Fruit fly (Drosophila melanogaster) whole organism, embryonic: ENCODE results near the gene CG4968.

Experiments used
- Atf3 ChIP-seq: fragments of 200-800 bp; sonication (Bioruptor generic); optimal IDR thresholded peaks from 3 replicates; lab custom pipeline; 2016; ENCODE audit warnings: missing biosample characterization, missing genetic modification characterization
- Blimp-1 ChIP-seq: fragments of 200-800 bp; sonication (Bioruptor generic); optimal IDR thresholded peaks from 3 replicates; lab custom pipeline; 2018; ENCODE audit warnings: missing biosample characterization, missing genetic modification characterization, mild to moderate bottlenecking, moderate library complexity, missing genetic modification reagents
- CG10543 ChIP-seq: fragments of 200-800 bp; sonication (Bioruptor generic); optimal IDR thresholded peaks from 3 replicates; lab custom pipeline; 2017; ENCODE audit warnings: missing biosample characterization, mild to moderate bottlenecking, missing genetic modification characterization, moderate library complexity
- CG10979 ChIP-seq: fragments of 200-800 bp; sonication (Bioruptor generic); optimal IDR thresholded peaks from 2 replicates; lab custom pipeline; 2018; ENCODE audit warnings: missing biosample characterization, mild to moderate bottlenecking, missing genetic modification characterization, moderate library complexity
- CG11398 ChIP-seq: fragments of 200-800 bp; sonication (Bioruptor generic); optimal IDR thresholded peaks from 2 replicates; lab custom pipeline; 2016; ENCODE audit warnings: missing biosample characterization, missing genetic modification characterization
- CG13123 ChIP-seq: fragments of 200-800 bp; sonication (Bioruptor generic); optimal IDR thresholded peaks from 2 replicates; lab custom pipeline; 2016; ENCODE audit warnings: missing biosample characterization, missing genetic modification characterization
- CG13296 ChIP-seq: fragments of 200-800 bp; sonication (Bioruptor generic); optimal IDR thresholded peaks from 3 replicates; lab custom pipeline; 2018; ENCODE audit warnings: missing biosample characterization, mild to moderate bottlenecking, missing genetic modification characterization
- CG15011 ChIP-seq: fragments of 200-800 bp; sonication (Bioruptor generic); optimal IDR thresholded peaks from 3 replicates; lab custom pipeline; 2018; ENCODE audit warnings: missing biosample characterization, mild to moderate bottlenecking, missing genetic modification characterization
- CG16863 ChIP-seq: fragments of 200-800 bp; sonication (Bioruptor generic); optimal IDR thresholded peaks from 3 replicates; lab custom pipeline; 2016; ENCODE audit warnings: missing biosample characterization, missing genetic modification characterization
- CG17359 ChIP-seq: fragments of 200-800 bp; sonication (Bioruptor generic); optimal IDR thresholded peaks from 3 replicates; lab custom pipeline; 2018; ENCODE audit warnings: missing biosample characterization, mild to moderate bottlenecking, missing genetic modification characterization, moderate library complexity
- CG17361 ChIP-seq: fragments of 200-800 bp; sonication (Bioruptor generic); IDR thresholded peaks from 3 replicates; pipeline ENCODE4 v1.3.6; 2022; ENCODE audit warnings: missing biosample characterization, missing genetic modification characterization
- CG5245 ChIP-seq: fragments of 200-800 bp; sonication (Bioruptor generic); optimal IDR thresholded peaks from 3 replicates; lab custom pipeline; 2016; ENCODE audit warnings: missing biosample characterization, missing genetic modification characterization
- CG6254 ChIP-seq: fragments of 200-800 bp; sonication (Bioruptor generic); optimal IDR thresholded peaks from 3 replicates; lab custom pipeline; 2017; ENCODE audit warnings: mild to moderate bottlenecking, missing biosample characterization, missing genetic modification reagents, missing genetic modification characterization
- CG6765 ChIP-seq: fragments of 200-800 bp; sonication (Bioruptor generic); optimal IDR thresholded peaks from 3 replicates; lab custom pipeline; 2017; ENCODE audit warnings: missing biosample characterization, mild to moderate bottlenecking, missing genetic modification characterization
- CG7786 ChIP-seq: fragments of 200-800 bp; sonication (Bioruptor generic); optimal IDR thresholded peaks from 2 replicates; lab custom pipeline; 2016; ENCODE audit warnings: missing biosample characterization, missing genetic modification characterization
- CG7963 ChIP-seq: fragments of 200-800 bp; sonication (Bioruptor generic); IDR thresholded peaks from 3 replicates; pipeline ENCODE4 v1.3.6; 2022; ENCODE audit warnings: missing biosample characterization, missing genetic modification characterization; ENCODE audit not compliant: partially characterized antibody
- CG7987 ChIP-seq: fragments of 200-800 bp; sonication (Bioruptor generic); optimal IDR thresholded peaks from 2 replicates; lab custom pipeline; 2018; ENCODE audit warnings: missing biosample characterization, mild to moderate bottlenecking, missing genetic modification characterization, moderate library complexity
- CG9437 ChIP-seq: fragments of 200-800 bp; sonication (Bioruptor generic); optimal IDR thresholded peaks from 2 replicates; lab custom pipeline; 2018; ENCODE audit warnings: missing biosample characterization, mild to moderate bottlenecking, missing genetic modification characterization
- CHES-1-like ChIP-seq: fragments of 200-800 bp; sonication (Bioruptor generic); optimal IDR thresholded peaks from 2 replicates; lab custom pipeline; 2016; ENCODE audit warnings: missing biosample characterization, missing genetic modification characterization
- CrebB ChIP-seq: fragments of 200-800 bp; sonication (Bioruptor generic); optimal IDR thresholded peaks from 3 replicates; lab custom pipeline; 2018; ENCODE audit warnings: missing biosample characterization, mild to moderate bottlenecking, missing genetic modification characterization
- D19A ChIP-seq: fragments of 200-800 bp; optimal IDR thresholded peaks from 3 replicates; lab custom pipeline; 2019; ENCODE audit warnings: missing biosample characterization, mild to moderate bottlenecking, missing genetic modification characterization, moderate library complexity
- Dip2 ChIP-seq: fragments of 200-800 bp; sonication (Bioruptor generic); IDR thresholded peaks from 2 replicates; pipeline ENCODE4 v1.3.6; 2022; ENCODE audit warnings: missing biosample characterization, missing genetic modification characterization
- Drgx ChIP-seq: fragments of 200-800 bp; sonication (Bioruptor generic); IDR thresholded peaks from 2 replicates; pipeline ENCODE4 v1.3.6; 2022; ENCODE audit warnings: missing biosample characterization, missing genetic modification characterization
- Elba2 ChIP-seq: fragments of 200-800 bp; sonication (Bioruptor generic); optimal IDR thresholded peaks from 3 replicates; lab custom pipeline; 2016; ENCODE audit warnings: missing biosample characterization, missing genetic modification characterization
- MTF-1 ChIP-seq: fragments of 200-800 bp; sonication (Bioruptor generic); optimal IDR thresholded peaks from 2 replicates; lab custom pipeline; 2018; ENCODE audit warnings: missing biosample characterization, mild to moderate bottlenecking, missing genetic modification characterization, borderline replicate concordance
- Nf-YA ChIP-seq: fragments of 200-800 bp; sonication (Bioruptor generic); IDR thresholded peaks from 2 replicates; pipeline ENCODE4 v1.3.6; 2022; ENCODE audit warnings: missing biosample characterization, missing genetic modification characterization
- Sry-β ChIP-seq: fragments of 200-800 bp; sonication (Bioruptor generic); optimal IDR thresholded peaks from 2 replicates; lab custom pipeline; 2018; ENCODE audit warnings: missing biosample characterization, mild to moderate bottlenecking, missing genetic modification characterization, moderate library complexity
- Sry-δ ChIP-seq: fragments of 200-800 bp; sonication (Bioruptor generic); optimal IDR thresholded peaks from 2 replicates; lab custom pipeline; 2016; ENCODE audit warnings: missing biosample characterization, missing genetic modification characterization
- abd-A ChIP-seq: fragments of 200-800 bp; sonication (Bioruptor generic); optimal IDR thresholded peaks from 3 replicates; lab custom pipeline; 2019; ENCODE audit warnings: missing biosample characterization, mild to moderate bottlenecking, missing genetic modification characterization, moderate library complexity
- cas ChIP-seq: fragments of 200-800 bp; sonication (Bioruptor generic); IDR thresholded peaks from 2 replicates; pipeline ENCODE4 v1.3.6; 2022; ENCODE audit warnings: missing biosample characterization, missing genetic modification characterization
- chif ChIP-seq, 2 experiments: fragments of 200-800 bp; sonication (Bioruptor generic); optimal IDR thresholded peaks; 3 replicates each; lab custom pipeline; 2016; ENCODE audit warnings: missing biosample characterization in 2 of 2, missing genetic modification characterization in 2 of 2
- dati ChIP-seq: fragments of 200-800 bp; sonication (Bioruptor generic); IDR thresholded peaks from 2 replicates; pipeline ENCODE4 v1.3.6; 2022; ENCODE audit warnings: missing biosample characterization, missing genetic modification characterization
- gfzf ChIP-seq: fragments of 200-800 bp; sonication (Bioruptor generic); optimal IDR thresholded peaks from 2 replicates; lab custom pipeline; 2016; ENCODE audit warnings: missing biosample characterization, mild to moderate bottlenecking, missing genetic modification characterization, moderate library complexity
- grau ChIP-seq: fragments of 200-800 bp; optimal IDR thresholded peaks from 3 replicates; lab custom pipeline; 2019; ENCODE audit warnings: missing biosample characterization, mild to moderate bottlenecking, missing genetic modification characterization, moderate library complexity
- gro ChIP-seq: fragments of 200-800 bp; sonication (Bioruptor generic); optimal IDR thresholded peaks from 2 replicates; lab custom pipeline; 2016; ENCODE audit warnings: missing biosample characterization, missing genetic modification characterization
- knrl ChIP-seq: fragments of 200-800 bp; sonication (Bioruptor generic); IDR thresholded peaks from 3 replicates; pipeline ENCODE4 v1.3.6; 2022; ENCODE audit warnings: missing biosample characterization, missing genetic modification characterization; ENCODE audit not compliant: partially characterized antibody
- lilli ChIP-seq: fragments of 200-800 bp; sonication (Bioruptor generic); optimal IDR thresholded peaks from 3 replicates; lab custom pipeline; 2016; ENCODE audit warnings: missing biosample characterization, missing genetic modification characterization
- lov ChIP-seq, 2 experiments: fragments of 200-800 bp in 1 of 2; fragments of >200 bp in 1 of 2; sonication (Bioruptor generic) in 1 of 2; IDR thresholded peaks in 1 of 2; optimal IDR thresholded peaks in 1 of 2; 2 replicates in 1 of 2; 3 replicates in 1 of 2; pipeline versions ENCODE4 v1.3.6 to Lab custom; 2017 to 2022; ENCODE audit warnings: missing biosample characterization in 1 of 2, missing genetic modification characterization in 1 of 2
- p53 ChIP-seq: fragments of 200-800 bp; sonication (Bioruptor generic); optimal IDR thresholded peaks from 2 replicates; lab custom pipeline; 2016; ENCODE audit warnings: missing biosample characterization, missing genetic modification characterization
- psq ChIP-seq: fragments of 200-800 bp; sonication (Bioruptor generic); optimal IDR thresholded peaks from 2 replicates; lab custom pipeline; 2017; ENCODE audit warnings: missing biosample characterization, missing genetic modification characterization
- ro ChIP-seq: fragments of 200-800 bp; sonication (Bioruptor generic); IDR thresholded peaks from 2 replicates; pipeline ENCODE4 v1.3.6; 2022; ENCODE audit warnings: missing biosample characterization, missing genetic modification characterization
- sd ChIP-seq: fragments of 200-800 bp; sonication (Bioruptor generic); optimal IDR thresholded peaks from 3 replicates; lab custom pipeline; 2018; ENCODE audit warnings: missing biosample characterization, mild to moderate bottlenecking, missing genetic modification characterization, moderate library complexity
- sr ChIP-seq: fragments of 200-800 bp; sonication (Bioruptor generic); IDR thresholded peaks from 3 replicates; pipeline ENCODE4 v1.3.6; 2022; ENCODE audit warnings: missing biosample characterization, missing genetic modification characterization
- stwl ChIP-seq: fragments of 200-800 bp; sonication (Bioruptor generic); optimal IDR thresholded peaks from 3 replicates; lab custom pipeline; 2018; ENCODE audit warnings: missing biosample characterization, mild to moderate bottlenecking, missing genetic modification characterization, moderate library complexity
- tap ChIP-seq: fragments of 200-800 bp; optimal IDR thresholded peaks from 3 replicates; lab custom pipeline; 2019; ENCODE audit warnings: missing biosample characterization, mild to moderate bottlenecking, missing genetic modification characterization, moderate library complexity
- wor ChIP-seq: fragments of 200-800 bp; sonication (Bioruptor generic); IDR thresholded peaks from 2 replicates; pipeline ENCODE4 v1.3.6; 2022; ENCODE audit warnings: missing biosample characterization, missing genetic modification characterization
- zen2 ChIP-seq: fragments of 200-800 bp; sonication (Bioruptor generic); IDR thresholded peaks from 3 replicates; pipeline ENCODE4 v1.3.6; 2022; ENCODE audit warnings: missing biosample characterization, missing genetic modification characterization; ENCODE audit not compliant: partially characterized antibody
- zfh1 ChIP-seq: fragments of 200-800 bp; sonication (Bioruptor generic); IDR thresholded peaks from 3 replicates; pipeline ENCODE4 v1.3.6; 2022; ENCODE audit warnings: missing biosample characterization, missing genetic modification characterization

CG4968 gene

dm6 chr2L:10260750-10261493 lies 45.8 kb upstream of the CG4968 start, which contains the start of gene Pten (continued):
- peak; percentile 63 for TF ChIP-seq grau (tag; lab: Kevin White, UChicago)
- TF ChIP-seq lov (optimal IDR thresholded peaks at IDR 0.05; lab: Kevin White, UChicago): no peak
- TF ChIP-seq lov (GFP tag; IDR thresholded peaks at IDR 0.05; lab: Robert Waterston, UW): no peak
- no peak for TF ChIP-seq CG10543 (GFP tag; lab: Kevin White, UChicago)
- TF ChIP-seq CG6765 (GFP tag; lab: Kevin White, UChicago): peak; percentile 37
- no peak for TF ChIP-seq CG15011 (GFP tag; lab: Kevin White, UChicago)
- no peak for TF ChIP-seq Nf-YA (GFP tag; lab: Robert Waterston, UW)
- TF ChIP-seq CG11398 (GFP tag; lab: Kevin White, UChicago): peak; percentile 49
- peak; percentile 69 for TF ChIP-seq lilli (GFP tag; lab: Kevin White, UChicago)
- peak; percentile 68 for TF ChIP-seq Atf3
- no peak for TF ChIP-seq p53 (GFP tag; lab: Kevin White, UChicago)
- TF ChIP-seq Sry-δ (GFP tag; lab: Kevin White, UChicago): peak; percentile 79
- peak; percentile 60 for TF ChIP-seq CG5245 (GFP tag; lab: Kevin White, UChicago)
- TF ChIP-seq CG13296 (GFP tag; lab: Kevin White, UChicago): peak; percentile 51
- no peak for TF ChIP-seq abd-A (tag; lab: Kevin White, UChicago)
- TF ChIP-seq Drgx: no peak
- peak; percentile 89; the same call in 2 of the 3 replicates for TF ChIP-seq CG17361 (GFP tag; lab: Robert Waterston, UW)
- peak; percentile 80 for TF ChIP-seq CG17359
- TF ChIP-seq Sry-β (GFP tag; lab: Kevin White, UChicago): peak; percentile 11
- peak; percentile 12 for TF ChIP-seq Elba2 (GFP tag; lab: Kevin White, UChicago)
- peak; percentile 33 for TF ChIP-seq psq
- no peak for TF ChIP-seq Blimp-1 (GFP tag; lab: Kevin White, UChicago)
- peak; percentile 4 for TF ChIP-seq sd (tag; lab: Kevin White, UChicago)
- no peak for TF ChIP-seq CrebB (tag; lab: Kevin White, UChicago)
- TF ChIP-seq gro (GFP tag; lab: Kevin White, UChicago): peak; percentile 59
- TF ChIP-seq gfzf (GFP tag; lab: Kevin White, UChicago): peak; percentile 10
- no peak; the same call in 2 of the 3 replicates for TF ChIP-seq zen2 (GFP tag; lab: Robert Waterston, UW)
- peak; percentile 63 for TF ChIP-seq CG10979
- no peak for TF ChIP-seq cas
- no peak for TF ChIP-seq MTF-1
- peak; percentile 87 for TF ChIP-seq knrl (GFP tag; lab: Robert Waterston, UW)
- TF ChIP-seq tap (tag; lab: Kevin White, UChicago): no peak
- TF ChIP-seq CG16863: peak; percentile 60
- no peak for TF ChIP-seq sr (GFP tag; lab: Robert Waterston, UW)
- no peak for TF ChIP-seq dati (GFP tag; lab: Robert Waterston, UW)
- TF ChIP-seq Dip2 (GFP tag; lab: Robert Waterston, UW): no peak
- TF ChIP-seq CHES-1-like (GFP tag; lab: Kevin White, UChicago): peak; percentile 29
- no peak for TF ChIP-seq CG13123 (GFP tag; lab: Kevin White, UChicago)
- peak; percentile 48 for TF ChIP-seq CG7786
- TF ChIP-seq D19A: peak; percentile 32
- no peak for TF ChIP-seq wor
- peak; percentile 26 to 43 for TF ChIP-seq chif (GFP tag; optimal IDR thresholded peaks at IDR 0.05; lab: Kevin White, UChicago)
- TF ChIP-seq CG7963 (GFP tag; lab: Robert Waterston, UW): peak; percentile 90
- TF ChIP-seq zfh1 (GFP tag; lab: Robert Waterston, UW): peak; percentile 58; the same call in 2 of the 3 replicates
- TF ChIP-seq ro (GFP tag; lab: Robert Waterston, UW): no peak
- TF ChIP-seq CG6254 (GFP tag; lab: Kevin White, UChicago): peak; percentile 100
- no peak for TF ChIP-seq CG7987
- peak; percentile 60 for TF ChIP-seq stwl (tag; lab: Kevin White, UChicago)
- peak; percentile 25 for TF ChIP-seq CG9437 (GFP tag; lab: Kevin White, UChicago)
